Worm (Caenorhabditis elegans): ENCODE data around the gene rig-6.

rig-6 gene

DNA sequence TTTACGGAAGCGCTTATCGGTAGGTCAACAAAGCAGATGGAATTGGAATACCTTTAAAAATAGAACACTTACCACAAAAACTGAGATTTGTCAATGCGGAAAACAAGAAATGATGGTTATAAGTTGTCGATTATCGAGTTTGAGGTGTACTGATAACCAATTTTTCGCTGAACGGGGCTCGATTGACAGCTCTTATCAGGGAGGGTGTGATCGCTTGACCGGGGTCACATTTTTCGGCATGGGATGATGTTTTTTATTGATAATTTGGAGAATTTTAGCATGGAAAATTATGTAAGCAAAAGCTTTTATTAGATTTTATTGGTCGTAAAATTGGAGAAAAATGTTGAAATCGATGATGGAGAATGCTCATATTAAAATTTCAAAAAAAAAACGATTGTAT lies 42.0 kb downstream of the rig-6 start:
- TF ChIP-seq ceh-43 (GFP tag; optimal IDR thresholded peaks at IDR 0.05) (no peak), hlh-1 (tag; optimal IDR thresholded peaks at IDR 0.05) (no peak), M03D4.4 (tag; optimal IDR thresholded peaks at IDR 0.05) (no peak), ces-1 (GFP tag; optimal IDR thresholded peaks at IDR 0.05) (no peak), elt-1 (tag; optimal IDR thresholded peaks at IDR 0.05; ENCODE audit: borderline replicate concordance, insufficient read depth) (no peak), mep-1 (tag; optimal IDR thresholded peaks at IDR 0.05) (no peak), ztf-11 (tag; optimal IDR thresholded peaks at IDR 0.05) (no peak), bed-3 (GFP tag; optimal IDR thresholded peaks at IDR 0.05) (no peak), nhr-237 (tag; optimal IDR thresholded peaks at IDR 0.05) (no peak), lin-32 (GFP tag; optimal IDR thresholded peaks at IDR 0.05) (no peak)

DNA sequence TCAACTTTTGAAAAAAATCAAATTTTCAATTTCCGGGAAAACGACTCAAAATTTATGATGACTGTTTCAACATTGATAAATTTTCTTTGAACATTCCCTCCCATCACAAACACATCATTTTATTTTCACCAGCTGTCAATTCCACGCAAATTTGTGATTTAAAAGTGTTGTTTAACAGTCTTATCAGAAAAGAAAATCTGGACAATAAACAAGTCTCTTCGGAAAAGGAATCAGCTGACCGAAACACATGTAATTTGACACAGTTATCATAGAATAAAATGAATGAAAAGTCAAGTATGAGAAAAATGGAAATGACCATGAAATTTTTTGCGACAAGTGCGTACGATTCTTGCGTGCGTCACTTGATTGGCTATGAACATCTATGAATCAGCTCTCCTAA lies 42.8 kb downstream of the rig-6 start:
- no peak for TF ChIP-seq ceh-43 (GFP tag; optimal IDR thresholded peaks at IDR 0.05)
- no peak for TF ChIP-seq lin-13 (tag; optimal IDR thresholded peaks at IDR 0.05)
- TF ChIP-seq pha-4 (tag; optimal IDR thresholded peaks at IDR 0.05): no peak
- TF ChIP-seq ham-2 (GFP tag; optimal IDR thresholded peaks at IDR 0.05): no peak
- TF ChIP-seq nhr-12 (tag; optimal IDR thresholded peaks at IDR 0.05): no peak
- TF ChIP-seq mls-2 (tag; optimal IDR thresholded peaks at IDR 0.05): no peak
- no peak for TF ChIP-seq nhr-2 (tag; optimal IDR thresholded peaks at IDR 0.05)
- no peak for TF ChIP-seq tbx-8 (GFP tag; optimal IDR thresholded peaks at IDR 0.05)
- no peak for TF ChIP-seq unc-120 (tag; optimal IDR thresholded peaks at IDR 0.05; ENCODE audit: poor library complexity, severe bottlenecking)
- TF ChIP-seq snpc-4 (tag; optimal IDR thresholded peaks at IDR 0.05): no peak
- TF ChIP-seq unc-62 (GFP tag; optimal IDR thresholded peaks at IDR 0.05): no peak
- no peak for TF ChIP-seq bed-3 (GFP tag; optimal IDR thresholded peaks at IDR 0.05)
- no peak for TF ChIP-seq nhr-28 (tag; optimal IDR thresholded peaks at IDR 0.05)
- no peak for TF ChIP-seq ceh-39 (tag; optimal IDR thresholded peaks at IDR 0.05)
- no peak for TF ChIP-seq ztf-11 (tag; optimal IDR thresholded peaks at IDR 0.05)
- no peak for TF ChIP-seq elt-3 (tag; optimal IDR thresholded peaks at IDR 0.05)
- TF ChIP-seq hlh-1 (tag; optimal IDR thresholded peaks at IDR 0.05): no peak

- TF ChIP-seq pha-4 (tag; optimal IDR thresholded peaks at IDR 0.05): no peak
- no peak for TF ChIP-seq mep-1 (tag; optimal IDR thresholded peaks at IDR 0.05)
- TF ChIP-seq unc-62 (GFP tag; optimal IDR thresholded peaks at IDR 0.05): no peak
- no peak for TF ChIP-seq nhr-28 (tag; optimal IDR thresholded peaks at IDR 0.05)
- no peak for TF ChIP-seq sptf-1 (tag; optimal IDR thresholded peaks at IDR 0.05)
- no peak for TF ChIP-seq ces-1 (GFP tag; optimal IDR thresholded peaks at IDR 0.05)
- no peak for TF ChIP-seq hlh-1 (tag; optimal IDR thresholded peaks at IDR 0.05)
- TF ChIP-seq ceh-39 (tag; optimal IDR thresholded peaks at IDR 0.05): no peak
- TF ChIP-seq ceh-43 (GFP tag; optimal IDR thresholded peaks at IDR 0.05): no peak
- no peak for TF ChIP-seq lin-13 (tag; optimal IDR thresholded peaks at IDR 0.05)
- TF ChIP-seq M03D4.4 (tag; optimal IDR thresholded peaks at IDR 0.05): no peak
- no peak for TF ChIP-seq mab-5 (tag; optimal IDR thresholded peaks at IDR 0.05)
- no peak for TF ChIP-seq blmp-1 (tag; optimal IDR thresholded peaks at IDR 0.05)
- TF ChIP-seq nhr-12 (tag; optimal IDR thresholded peaks at IDR 0.05): no peak
- TF ChIP-seq lin-32 (GFP tag; optimal IDR thresholded peaks at IDR 0.05): no peak
- TF ChIP-seq elt-3 (tag; optimal IDR thresholded peaks at IDR 0.05): no peak
- TF ChIP-seq lsy-2 (tag; optimal IDR thresholded peaks at IDR 0.05): no peak
- TF ChIP-seq mls-2 (tag; optimal IDR thresholded peaks at IDR 0.05): no peak
- no peak for TF ChIP-seq cnd-1 (tag; optimal IDR thresholded peaks at IDR 0.05)
- no peak for TF ChIP-seq unc-120 (tag; optimal IDR thresholded peaks at IDR 0.05; ENCODE audit: poor library complexity, severe bottlenecking)
Measured at ce11 chrII:4767612-4768011, 44.3 kb downstream of the rig-6 start.

DNA sequence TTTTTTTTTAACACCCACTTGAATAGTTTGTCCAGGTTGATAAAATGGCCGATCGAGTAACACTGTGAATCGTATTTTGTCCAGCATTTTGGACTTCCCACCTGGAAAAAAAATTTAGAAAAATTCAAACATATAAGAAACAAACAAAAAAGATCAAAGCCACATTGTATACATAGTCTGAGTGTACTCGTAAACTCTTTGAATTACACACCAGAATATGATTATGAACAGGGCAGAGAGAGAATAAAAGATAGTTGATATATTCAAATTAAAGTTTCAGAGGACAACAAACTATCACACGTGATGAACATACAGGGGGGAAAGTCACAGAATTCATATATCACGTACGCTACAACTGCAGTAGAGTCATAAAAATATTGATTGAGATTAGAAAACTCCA lies 45.6 kb downstream of the rig-6 start, which contains the start of gene ttm-2:
Gene ttm-2, minus strand, starts transcription at position 101 of the 400 bp plus-strand sequence.
- no peak for TF ChIP-seq sem-2 (GFP tag; optimal IDR thresholded peaks at IDR 0.05)

DNA sequence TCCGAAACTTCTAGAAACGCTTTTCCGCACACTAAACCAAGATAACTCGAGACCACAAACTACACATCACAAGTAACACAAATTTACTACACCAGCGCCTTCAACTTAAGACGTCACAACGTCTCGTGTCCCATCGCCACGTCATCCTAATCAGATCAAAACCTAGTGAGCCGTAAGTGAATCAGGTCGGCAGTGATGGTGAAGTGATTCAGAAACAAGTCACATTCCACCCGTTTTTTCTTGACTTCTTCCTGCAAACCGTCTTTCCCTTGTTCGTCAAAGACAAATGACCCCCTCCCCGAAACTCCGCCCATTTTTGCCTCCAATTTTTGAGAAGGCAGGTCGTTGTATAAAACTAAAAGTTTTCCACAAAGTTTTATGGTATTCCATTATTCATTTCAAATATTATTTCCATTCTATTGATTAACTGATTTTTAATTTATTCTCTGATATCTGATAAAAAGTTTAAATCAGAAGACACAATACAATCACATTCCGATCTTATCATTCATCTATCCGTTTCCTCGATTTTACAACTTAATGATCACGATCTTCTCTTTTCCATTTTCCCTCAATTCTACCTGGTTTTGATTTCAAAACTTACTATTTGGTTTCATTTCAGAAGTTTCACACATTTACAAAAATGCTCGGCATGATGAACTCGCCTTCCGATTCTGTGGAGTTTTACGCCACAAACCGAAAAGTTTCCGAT lies 49.2 kb downstream of the rig-6 start, which contains the start of gene F26G1.2:
Gene F26G1.2, plus strand, starts transcription at position 508 of the 712 bp plus-strand sequence.
- TF ChIP-seq nhr-76 (tag; optimal IDR thresholded peaks at IDR 0.05): no peak
- no peak for TF ChIP-seq zip-8 (tag; optimal IDR thresholded peaks at IDR 0.05)
- no peak for TF ChIP-seq ces-1 (GFP tag; optimal IDR thresholded peaks at IDR 0.05)
- TF ChIP-seq flh-1 (GFP tag; optimal IDR thresholded peaks at IDR 0.05): no peak
- no peak for TF ChIP-seq unc-120 (tag; optimal IDR thresholded peaks at IDR 0.05; ENCODE audit: poor library complexity, severe bottlenecking)
- TF ChIP-seq unc-62 (GFP tag; optimal IDR thresholded peaks at IDR 0.05): no peak
- TF ChIP-seq tbx-8 (GFP tag; optimal IDR thresholded peaks at IDR 0.05): no peak
- TF ChIP-seq nhr-2 (tag; optimal IDR thresholded peaks at IDR 0.05): no peak
- no peak for TF ChIP-seq ceh-83 (GFP tag; optimal IDR thresholded peaks at IDR 0.05)
- no peak for TF ChIP-seq mls-2 (tag; optimal IDR thresholded peaks at IDR 0.05)
- no peak for TF ChIP-seq cnd-1 (tag; optimal IDR thresholded peaks at IDR 0.05)
- no peak for TF ChIP-seq drap-1 (GFP tag; optimal IDR thresholded peaks at IDR 0.05)
- no peak for TF ChIP-seq M03D4.4 (tag; optimal IDR thresholded peaks at IDR 0.05)
